Worm (Caenorhabditis elegans): ENCODE measurements around the gene D2007.2.

DNA sequence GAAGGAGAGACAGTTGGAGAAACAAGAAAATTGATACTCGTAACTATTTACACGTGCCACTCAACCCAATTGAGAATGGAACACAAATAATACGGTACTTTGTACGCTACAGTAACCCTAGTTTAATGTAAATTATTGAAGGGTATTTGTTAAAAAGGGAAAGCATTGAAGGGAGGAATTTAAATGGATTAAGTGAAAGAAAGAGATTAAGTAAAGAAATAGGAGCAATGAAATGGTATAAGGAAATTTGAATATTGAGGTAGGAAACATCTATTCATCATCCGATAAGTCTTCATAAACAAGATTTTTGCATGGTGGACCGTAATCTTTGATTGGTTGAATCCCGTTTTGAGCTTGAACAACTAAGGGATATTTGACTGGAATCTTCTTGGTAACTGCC, 37.4 kb upstream of the D2007.2 start:
- TF ChIP-seq lsy-2 (tag; optimal IDR thresholded peaks at IDR 0.05) (no peak), ceh-83 (GFP tag; optimal IDR thresholded peaks at IDR 0.05) (no peak), nhr-28 (tag; optimal IDR thresholded peaks at IDR 0.05) (no peak), nhr-76 (tag; optimal IDR thresholded peaks at IDR 0.05) (no peak), drap-1 (GFP tag; optimal IDR thresholded peaks at IDR 0.05) (no peak), bed-3 (GFP tag; optimal IDR thresholded peaks at IDR 0.05) (no peak)
